Worm (Caenorhabditis elegans) whole organism, L3 larva: ENCODE results near the gene blos-8.

ENCODE experiments used
- aly-2 ChIP-seq: fragments of 150-350 bp; optimal IDR thresholded peaks from 2 replicates; lab custom pipeline; 2014; ENCODE audit warnings: missing biosample characterization, missing genetic modification characterization
- nhr-12 ChIP-seq: fragments of 150-350 bp; optimal IDR thresholded peaks from 2 replicates; lab custom pipeline; 2014; ENCODE audit warnings: missing biosample characterization, missing genetic modification characterization
- nhr-237 ChIP-seq: fragments of 150-350 bp; optimal IDR thresholded peaks from 2 replicates; lab custom pipeline; 2014; ENCODE audit warnings: missing biosample characterization, missing genetic modification characterization
- unc-39 ChIP-seq: sonication (generic microtip); optimal IDR thresholded peaks from 4 replicates; lab custom pipeline; 2017; ENCODE audit warnings: missing biosample characterization, missing genetic modification characterization
- ztf-11 ChIP-seq: fragments of 150-350 bp; optimal IDR thresholded peaks from 2 replicates; lab custom pipeline; 2014; ENCODE audit warnings: missing biosample characterization, missing genetic modification characterization

DNA sequence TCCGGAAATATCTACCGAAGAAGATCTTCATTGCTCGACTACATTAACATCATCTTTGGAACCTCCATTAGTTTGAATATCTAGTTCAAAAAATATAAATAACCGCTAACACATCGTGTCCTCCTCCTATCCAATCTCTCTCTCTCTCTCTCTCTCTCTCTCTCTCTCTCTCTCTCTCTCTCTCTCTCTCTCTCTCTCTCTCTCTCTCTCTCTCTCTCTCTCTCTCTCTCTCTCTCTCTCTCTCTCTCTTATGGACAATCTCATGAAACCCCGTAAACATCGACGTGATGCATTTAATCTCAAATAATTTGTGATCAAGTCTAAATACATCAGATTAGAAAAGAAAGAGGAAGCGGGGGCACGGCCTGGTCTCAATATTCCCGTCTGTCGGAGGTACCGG lies 48.7 kb downstream of the blos-8 start:
- TF ChIP-seq ztf-11 (no peak), unc-39 (tag; lab: Kevin White, UChicago) (no peak), aly-2 (tag; lab: Kevin White, UChicago) (no peak), nhr-237 (tag; lab: Kevin White, UChicago) (no peak), nhr-12 (tag; lab: Kevin White, UChicago) (no peak)
